Fruit fly (Drosophila melanogaster): ENCODE results near the gene CG14391.

Gene CG14391

dm6 chr3R:12691422-12692101 lies 3.1 kb downstream of the CG14391 start, which contains the start of gene Arp1 (continued):
- TF ChIP-seq sd (tag; optimal IDR thresholded peaks at IDR 0.05) = no peak
- no peak for TF ChIP-seq yki (optimal IDR thresholded peaks at IDR 0.05)
- TF ChIP-seq knrl (GFP tag; IDR thresholded peaks at IDR 0.05; ENCODE audit: partially characterized antibody) = peak; percentile 49; the same call in 1 of the 3 replicates
- TF ChIP-seq CG12659 (GFP tag; optimal IDR thresholded peaks at IDR 0.05) = peak; percentile 68
- no peak for TF ChIP-seq D (optimal IDR thresholded peaks at IDR 0.05)
- no peak for TF ChIP-seq D (GFP tag; optimal IDR thresholded peaks at IDR 0.05)
- TF ChIP-seq phol (tag; optimal IDR thresholded peaks at IDR 0.05) = peak; percentile 44
- TF ChIP-seq CG18764 (GFP tag; optimal IDR thresholded peaks at IDR 0.05) = no peak
- no peak for TF ChIP-seq al (GFP tag; IDR thresholded peaks at IDR 0.05)
- peak; percentile 50 for TF ChIP-seq Atf3 (GFP tag; optimal IDR thresholded peaks at IDR 0.05)
- TF ChIP-seq CG14710 (tag; optimal IDR thresholded peaks at IDR 0.05) = peak; percentile 54
- TF ChIP-seq CG15514 (GFP tag; optimal IDR thresholded peaks at IDR 0.05) = no peak
- TF ChIP-seq Bdp1 (GFP tag; optimal IDR thresholded peaks at IDR 0.05) = no peak
- no peak for TF ChIP-seq NC2β (GFP tag; optimal IDR thresholded peaks at IDR 0.05)
- TF ChIP-seq Med (GFP tag) = peak; percentile 8
- no peak for TF ChIP-seq Usf (GFP tag; optimal IDR thresholded peaks at IDR 0.05)
- TF ChIP-seq tx (GFP tag; optimal IDR thresholded peaks at IDR 0.05) = no peak
- TF ChIP-seq CG8924 (tag; optimal IDR thresholded peaks at IDR 0.05) = no peak
- TF ChIP-seq ara (GFP tag; IDR thresholded peaks at IDR 0.05) = no peak
- no peak for TF ChIP-seq CG17912 (GFP tag; optimal IDR thresholded peaks at IDR 0.05)
- TF ChIP-seq Dref (GFP tag; IDR thresholded peaks at IDR 0.05) = no peak
- no peak for TF ChIP-seq Spps (tag; optimal IDR thresholded peaks at IDR 0.05)
- 0 out of 2 replicates have a peak, but pooled peaks have one; percentile 19 for TF ChIP-seq unc-4 (GFP tag; IDR thresholded peaks at IDR 0.05; ENCODE audit: partially characterized antibody)
- no peak for TF ChIP-seq eve (GFP tag; optimal IDR thresholded peaks at IDR 0.05)
- TF ChIP-seq CG11093 (GFP tag; IDR thresholded peaks at IDR 0.05) = no peak
- no peak for TF ChIP-seq CG8290 (GFP tag; optimal IDR thresholded peaks at IDR 0.05)
- no peak for TF ChIP-seq CG8290 (tag; optimal IDR thresholded peaks at IDR 0.05)
- TF ChIP-seq CG15601 (tag; optimal IDR thresholded peaks at IDR 0.05) = peak; percentile 59
- no peak for TF ChIP-seq p53 (GFP tag; optimal IDR thresholded peaks at IDR 0.05)
- TF ChIP-seq Dp (GFP tag; optimal IDR thresholded peaks at IDR 0.05) = peak; percentile 30
- no peak for TF ChIP-seq CG10366 (GFP tag; IDR thresholded peaks at IDR 0.05)

dm6 chr3R:12688672-12689417 lies 5.8 kb downstream of the CG14391 start, which contains the start of gene kar:
TSS of gene kar (minus strand) at chr3R:12689367.
- TF ChIP-seq CG34422 (GFP tag; IDR thresholded peaks at IDR 0.05) = no peak
- TF ChIP-seq sug (tag; optimal IDR thresholded peaks at IDR 0.05) = peak; percentile 14
- no peak for TF ChIP-seq Hey (tag; optimal IDR thresholded peaks at IDR 0.05)
- TF ChIP-seq Pdp1 (GFP tag; optimal IDR thresholded peaks at IDR 0.05) = peak in 1 of 2 experiments; percentile 70
- no peak for TF ChIP-seq Dip3 (GFP tag; optimal IDR thresholded peaks at IDR 0.05)
- TF ChIP-seq CG10462 (GFP tag; optimal IDR thresholded peaks at IDR 0.05) = no peak
- TF ChIP-seq lbe (GFP tag; optimal IDR thresholded peaks at IDR 0.05) = no peak
- TF ChIP-seq CG14014 (GFP tag; IDR thresholded peaks at IDR 0.05) = no peak
- no peak for TF ChIP-seq CG6791 (GFP tag; IDR thresholded peaks at IDR 0.05; ENCODE audit: partially characterized antibody)
- TF ChIP-seq Bgb (GFP tag; IDR thresholded peaks at IDR 0.05; ENCODE audit: partially characterized antibody) = no peak
- no peak for TF ChIP-seq Hr39 (optimal IDR thresholded peaks at IDR 0.05)
- TF ChIP-seq PHDP (tag; optimal IDR thresholded peaks at IDR 0.05) = no peak
- TF ChIP-seq Taf1 (GFP tag; IDR thresholded peaks at IDR 0.05) = no peak
- TF ChIP-seq Med (GFP tag) = peak; percentile 28
- no peak for TF ChIP-seq ATbp (GFP tag; optimal IDR thresholded peaks at IDR 0.05)
- TF ChIP-seq maf-S (GFP tag; optimal IDR thresholded peaks at IDR 0.05) = no peak
- peak; percentile 53 for TF ChIP-seq cwo (GFP tag; optimal IDR thresholded peaks at IDR 0.05)
- TF ChIP-seq Ptx1 (GFP tag; IDR thresholded peaks at IDR 0.05) = no peak
- TF ChIP-seq Aef1 (GFP tag; IDR thresholded peaks at IDR 0.05) = no peak
- no peak for TF ChIP-seq sim (GFP tag; IDR thresholded peaks at IDR 0.05)
- no peak for TF ChIP-seq caup (GFP tag; optimal IDR thresholded peaks at IDR 0.05; ENCODE audit: severe bottlenecking)
